Worm (Caenorhabditis elegans) whole organism, young adult: Measurements from ENCODE around the gene cyc-2.1.

Source experiments
- F10E7.11 ChIP-seq: sonication (generic microtip); optimal IDR thresholded peaks from 2 replicates; lab custom pipeline; 2017; ENCODE audit warnings: mild to moderate bottlenecking, missing genetic modification characterization, moderate library complexity, missing compliant biosample characterization
- ama-1 ChIP-seq, 3 experiments: fragments of 150-350 bp in 1 of 3; sonication (generic microtip) in 2 of 3; optimal IDR thresholded peaks; 2 replicates each; lab custom pipeline; 2014 to 2018; ENCODE audit warnings: missing biosample characterization in 2 of 3, missing genetic modification characterization in 2 of 3, missing genetic modification reagents in 2 of 3
- ceh-58 ChIP-seq: fragments of 200-800 bp; sonication (Bioruptor generic); IDR thresholded peaks from 2 replicates; pipeline ENCODE4 v1.3.6; 2022; ENCODE audit warnings: missing genetic modification characterization, missing compliant biosample characterization
- egl-18 ChIP-seq: fragments of 200-800 bp; sonication (Bioruptor generic); IDR thresholded peaks from 2 replicates; pipeline ENCODE4 v1.3.6; 2022; ENCODE audit warnings: missing genetic modification reagents, missing genetic modification characterization, missing compliant biosample characterization
- gei-17 ChIP-seq: fragments of 200-800 bp; sonication (Bioruptor generic); optimal IDR thresholded peaks from 2 replicates; lab custom pipeline; 2018; ENCODE audit warnings: mild to moderate bottlenecking, missing genetic modification characterization, missing compliant biosample characterization
- him-1 ChIP-seq: sonication (generic microtip); optimal IDR thresholded peaks from 2 replicates; lab custom pipeline; 2016; ENCODE audit warnings: missing genotype, missing genetic modification reagents, missing genetic modification characterization, missing compliant biosample characterization
- hmg-20 ChIP-seq: fragments of 200-800 bp; sonication (Bioruptor generic); IDR thresholded peaks from 2 replicates; pipeline ENCODE4 v1.3.6; 2022; ENCODE audit warnings: missing genetic modification reagents, missing genetic modification characterization, missing compliant biosample characterization
- lin-40 ChIP-seq: sonication (generic microtip); optimal IDR thresholded peaks from 2 replicates; lab custom pipeline; 2016; ENCODE audit warnings: missing genetic modification characterization, mild to moderate bottlenecking, missing compliant biosample characterization, missing genotype, missing genetic modification reagents
- lsy-27 ChIP-seq: sonication (generic microtip); optimal IDR thresholded peaks from 2 replicates; lab custom pipeline; 2017; ENCODE audit warnings: missing genetic modification characterization, mild to moderate bottlenecking, missing compliant biosample characterization, antibody characterized with exemption, missing genotype, borderline replicate concordance; ENCODE audit not compliant: insufficient read depth
- nfya-1 ChIP-seq: sonication (generic microtip); optimal IDR thresholded peaks from 2 replicates; lab custom pipeline; 2017; ENCODE audit warnings: antibody characterized with exemption, missing compliant biosample characterization, missing genetic modification characterization, borderline replicate concordance; ENCODE audit not compliant: insufficient read depth
- rcor-1 ChIP-seq: fragments of 200-800 bp; sonication (Bioruptor generic); IDR thresholded peaks from 2 replicates; pipeline ENCODE4 v1.3.6; 2022; ENCODE audit warnings: missing genetic modification reagents, missing genetic modification characterization, missing compliant biosample characterization
- snpc-1.1 ChIP-seq: sonication (generic microtip); optimal IDR thresholded peaks from 2 replicates; lab custom pipeline; 2017; ENCODE audit warnings: missing genetic modification characterization, mild to moderate bottlenecking, missing compliant biosample characterization, antibody characterized with exemption, moderate library complexity, missing genotype, missing genetic modification reagents; ENCODE audit not compliant: insufficient read depth
- unc-62 ChIP-seq: fragments of 150-350 bp; optimal IDR thresholded peaks from 2 replicates; lab custom pipeline; 2014; ENCODE audit warnings: missing biosample characterization, missing genetic modification reagents, missing genetic modification characterization
- ztf-18 ChIP-seq: sonication (generic microtip); optimal IDR thresholded peaks from 2 replicates; lab custom pipeline; 2016; ENCODE audit warnings: missing genotype, mild to moderate bottlenecking, missing genetic modification characterization, missing compliant biosample characterization

- TF ChIP-seq ama-1 (optimal IDR thresholded peaks at IDR 0.05; lab: Kevin White, UChicago) (no peak), ama-1 (GFP tag; optimal IDR thresholded peaks at IDR 0.05; lab: Kevin White, UChicago) (no peak), hmg-20 (GFP tag; lab: Robert Waterston, UW) (no peak), lsy-27 (no peak), rcor-1 (GFP tag; lab: Robert Waterston, UW) (no peak), unc-62 (GFP tag; lab: Kevin White, UChicago) (no peak), gei-17 (GFP tag; lab: Kevin White, UChicago) (no peak), ceh-58 (no peak), egl-18 (GFP tag; lab: Robert Waterston, UW) (no peak), F10E7.11 (no peak), lin-40 (no peak), ztf-18 (tag; lab: Kevin White, UChicago) (no peak), snpc-1.1 (no peak), him-1 (no peak), nfya-1 (no peak)
Observed at ce11 chrIV:4781123-4781522, 32.3 kb upstream of the cyc-2.1 start.
